Worm (Caenorhabditis elegans) whole organism, young adult: ENCODE results near the gene C17G10.7.

Source experiments
- B0035.1 ChIP-seq: sonication (generic microtip); optimal IDR thresholded peaks from 2 replicates; lab custom pipeline; 2016; ENCODE audit warnings: missing genetic modification characterization, mild to moderate bottlenecking, missing compliant biosample characterization, missing genotype, missing genetic modification reagents
- B0261.1 ChIP-seq: sonication (generic microtip); optimal IDR thresholded peaks from 2 replicates; lab custom pipeline; 2016; ENCODE audit warnings: mild to moderate bottlenecking, missing genetic modification characterization, moderate library complexity, missing compliant biosample characterization
- C17E4.6 ChIP-seq: fragments of 200-800 bp; sonication (Bioruptor generic); IDR thresholded peaks from 2 replicates; pipeline ENCODE4 v1.3.6; 2022; ENCODE audit warnings: missing genetic modification reagents, missing genetic modification characterization, missing compliant biosample characterization
- F10E7.11 ChIP-seq: sonication (generic microtip); optimal IDR thresholded peaks from 2 replicates; lab custom pipeline; 2017; ENCODE audit warnings: mild to moderate bottlenecking, missing genetic modification characterization, moderate library complexity, missing compliant biosample characterization
- F39B2.1 ChIP-seq: fragments of 200-800 bp; sonication (Bioruptor generic); IDR thresholded peaks from 2 replicates; pipeline ENCODE4 v1.3.6; 2022; ENCODE audit warnings: missing genetic modification reagents, missing genetic modification characterization, missing compliant biosample characterization
- F49E8.2 ChIP-seq: sonication (generic microtip); optimal IDR thresholded peaks from 3 replicates; lab custom pipeline; 2017; ENCODE audit warnings: missing genetic modification characterization, mild to moderate bottlenecking, missing compliant biosample characterization, antibody characterized with exemption, moderate library complexity; ENCODE audit not compliant: insufficient read depth
- F52B5.7 ChIP-seq: sonication (generic microtip); optimal IDR thresholded peaks from 2 replicates; lab custom pipeline; 2016; ENCODE audit warnings: mild to moderate bottlenecking, missing genetic modification characterization, missing compliant biosample characterization
- F57C9.4 ChIP-seq: sonication (generic microtip); optimal IDR thresholded peaks from 2 replicates; lab custom pipeline; 2017; ENCODE audit warnings: mild to moderate bottlenecking, missing genetic modification characterization, missing compliant biosample characterization
- K11D2.4 ChIP-seq: fragments of 200-800 bp; sonication (Bioruptor generic); IDR thresholded peaks from 2 replicates; pipeline ENCODE4 v1.3.6; 2022; ENCODE audit warnings: missing genetic modification reagents, missing genetic modification characterization, missing compliant biosample characterization
- K12H6.12 ChIP-seq: fragments of 200-800 bp; sonication (Bioruptor generic); optimal IDR thresholded peaks from 2 replicates; lab custom pipeline; 2018; ENCODE audit warnings: mild to moderate bottlenecking, missing genetic modification characterization, missing compliant biosample characterization
- Y53G8AR.9 ChIP-seq: fragments of 200-800 bp; sonication (Bioruptor generic); conservative IDR thresholded peaks from 2 replicates; pipeline ENCODE4 v1.3.6; 2022; ENCODE audit warnings: missing genetic modification reagents, missing genetic modification characterization, missing compliant biosample characterization
- Y95B8A.8 ChIP-seq: fragments of 200-800 bp; sonication (Bioruptor generic); IDR thresholded peaks from 2 replicates; pipeline ENCODE4 v1.3.6; 2022; ENCODE audit warnings: missing genetic modification reagents, missing genetic modification characterization, missing compliant biosample characterization
- akir-1 ChIP-seq: fragments of 200-800 bp; sonication (Bioruptor generic); optimal IDR thresholded peaks from 2 replicates; lab custom pipeline; 2018; ENCODE audit warnings: mild to moderate bottlenecking, missing genetic modification characterization, moderate library complexity, missing compliant biosample characterization
- atf-7 ChIP-seq: sonication (generic microtip); optimal IDR thresholded peaks from 2 replicates; lab custom pipeline; 2017; ENCODE audit warnings: mild to moderate bottlenecking, missing genetic modification characterization, missing compliant biosample characterization
- athp-1 ChIP-seq: sonication (generic microtip); optimal IDR thresholded peaks from 2 replicates; lab custom pipeline; 2017; ENCODE audit warnings: mild to moderate bottlenecking, missing genetic modification characterization, missing compliant biosample characterization
- ccch-3 ChIP-seq: fragments of 200-800 bp; sonication (Bioruptor generic); optimal IDR thresholded peaks from 2 replicates; lab custom pipeline; 2018; ENCODE audit warnings: mild to moderate bottlenecking, missing genetic modification characterization, missing compliant biosample characterization
- cebp-1 ChIP-seq, 2 experiments: fragments of 200-800 bp in 1 of 2; sonication (Bioruptor generic) in 1 of 2; sonication (generic microtip) in 1 of 2; IDR thresholded peaks in 1 of 2; optimal IDR thresholded peaks in 1 of 2; 2 replicates each; pipeline versions ENCODE4 v1.3.6 to Lab custom; 2017 to 2022; ENCODE audit warnings: missing compliant biosample characterization in 2 of 2, missing genetic modification characterization in 2 of 2, mild to moderate bottlenecking in 1 of 2, missing genetic modification reagents in 1 of 2, moderate library complexity in 1 of 2
- ceh-100 ChIP-seq: fragments of 200-800 bp; sonication (Bioruptor generic); IDR thresholded peaks from 2 replicates; pipeline ENCODE4 v1.3.6; 2022; ENCODE audit warnings: missing genetic modification reagents, missing genetic modification characterization, missing compliant biosample characterization
- ceh-91 ChIP-seq: fragments of 200-800 bp; sonication (Bioruptor generic); IDR thresholded peaks from 2 replicates; pipeline ENCODE4 v1.3.6; 2022; ENCODE audit warnings: missing genetic modification reagents, missing genetic modification characterization, missing compliant biosample characterization
- die-1 ChIP-seq: sonication (generic microtip); optimal IDR thresholded peaks from 2 replicates; lab custom pipeline; 2016; ENCODE audit warnings: missing genotype, mild to moderate bottlenecking, missing genetic modification characterization, missing compliant biosample characterization
- dpl-1 ChIP-seq: fragments of 150-350 bp; optimal IDR thresholded peaks from 2 replicates; lab custom pipeline; 2014; ENCODE audit warnings: missing biosample characterization, missing genetic modification reagents, missing genetic modification characterization
- egl-18 ChIP-seq: fragments of 200-800 bp; sonication (Bioruptor generic); IDR thresholded peaks from 2 replicates; pipeline ENCODE4 v1.3.6; 2022; ENCODE audit warnings: missing genetic modification reagents, missing genetic modification characterization, missing compliant biosample characterization
- ekl-4 ChIP-seq: fragments of 200-800 bp; sonication (Bioruptor generic); IDR thresholded peaks from 2 replicates; pipeline ENCODE4 v1.3.6; 2022; ENCODE audit warnings: missing genetic modification reagents, missing genetic modification characterization, missing compliant biosample characterization
- gei-17 ChIP-seq: fragments of 200-800 bp; sonication (Bioruptor generic); optimal IDR thresholded peaks from 2 replicates; lab custom pipeline; 2018; ENCODE audit warnings: mild to moderate bottlenecking, missing genetic modification characterization, missing compliant biosample characterization
- him-1 ChIP-seq: sonication (generic microtip); optimal IDR thresholded peaks from 2 replicates; lab custom pipeline; 2016; ENCODE audit warnings: missing genotype, missing genetic modification reagents, missing genetic modification characterization, missing compliant biosample characterization
- hmg-1.2 ChIP-seq: fragments of 200-800 bp; sonication (Bioruptor generic); IDR thresholded peaks from 2 replicates; pipeline ENCODE4 v1.3.6; 2022; ENCODE audit warnings: missing genetic modification reagents, missing genetic modification characterization, missing compliant biosample characterization
- hmg-20 ChIP-seq: fragments of 200-800 bp; sonication (Bioruptor generic); IDR thresholded peaks from 2 replicates; pipeline ENCODE4 v1.3.6; 2022; ENCODE audit warnings: missing genetic modification reagents, missing genetic modification characterization, missing compliant biosample characterization
- hsf-1 ChIP-seq: fragments of 200-800 bp; sonication (Bioruptor generic); IDR thresholded peaks from 2 replicates; pipeline ENCODE4 v1.3.6; 2022; ENCODE audit warnings: missing genetic modification reagents, missing genetic modification characterization, missing compliant biosample characterization
- lag-1 ChIP-seq: fragments of 200-800 bp; sonication (Bioruptor generic); IDR thresholded peaks from 2 replicates; pipeline ENCODE4 v1.3.6; 2022; ENCODE audit warnings: missing genetic modification reagents, missing genetic modification characterization, missing compliant biosample characterization
- let-526 ChIP-seq: fragments of 200-800 bp; sonication (Bioruptor generic); IDR thresholded peaks from 2 replicates; pipeline ENCODE4 v1.3.6; 2022; ENCODE audit warnings: missing genetic modification reagents, missing genetic modification characterization, missing compliant biosample characterization
- madf-10 ChIP-seq: sonication (generic microtip); optimal IDR thresholded peaks from 2 replicates; lab custom pipeline; 2016; ENCODE audit warnings: mild to moderate bottlenecking, missing genetic modification characterization, missing compliant biosample characterization
- madf-6 ChIP-seq: fragments of 200-800 bp; sonication (Bioruptor generic); IDR thresholded peaks from 2 replicates; pipeline ENCODE4 v1.3.6; 2022; ENCODE audit warnings: missing genetic modification reagents, missing genetic modification characterization, missing compliant biosample characterization
- mcd-1 ChIP-seq: fragments of 200-800 bp; sonication (Bioruptor generic); IDR thresholded peaks from 2 replicates; pipeline ENCODE4 v1.3.6; 2022; ENCODE audit warnings: missing genetic modification reagents, missing genetic modification characterization, missing compliant biosample characterization
- mes-4 ChIP-seq: sonication (generic microtip); optimal IDR thresholded peaks from 2 replicates; lab custom pipeline; 2016; ENCODE audit warnings: missing genotype, missing genetic modification characterization, missing compliant biosample characterization
- nfya-2 ChIP-seq: fragments of 200-800 bp; sonication (Bioruptor generic); IDR thresholded peaks from 2 replicates; pipeline ENCODE4 v1.3.6; 2022; ENCODE audit warnings: missing genetic modification reagents, missing genetic modification characterization, missing compliant biosample characterization
- nhr-120 ChIP-seq: fragments of 200-800 bp; sonication (Bioruptor generic); IDR thresholded peaks from 2 replicates; pipeline ENCODE4 v1.3.6; 2022; ENCODE audit warnings: missing genetic modification characterization, missing compliant biosample characterization
- nhr-80 ChIP-seq: sonication (generic microtip); optimal IDR thresholded peaks from 2 replicates; lab custom pipeline; 2016; ENCODE audit warnings: missing genetic modification characterization, missing compliant biosample characterization
- nhr-90 ChIP-seq: sonication (generic microtip); optimal IDR thresholded peaks from 2 replicates; lab custom pipeline; 2016; ENCODE audit warnings: missing genotype, mild to moderate bottlenecking, missing genetic modification characterization, missing compliant biosample characterization
- rcor-1 ChIP-seq: fragments of 200-800 bp; sonication (Bioruptor generic); IDR thresholded peaks from 2 replicates; pipeline ENCODE4 v1.3.6; 2022; ENCODE audit warnings: missing genetic modification reagents, missing genetic modification characterization, missing compliant biosample characterization
- rec-8 ChIP-seq, 2 experiments: sonication (generic microtip); optimal IDR thresholded peaks; 2 replicates each; lab custom pipeline; 2016; ENCODE audit warnings: mild to moderate bottlenecking in 2 of 2, missing genetic modification characterization in 2 of 2, missing genetic modification reagents in 2 of 2, missing genotype in 2 of 2, missing biosample characterization in 1 of 2, missing compliant biosample characterization in 1 of 2, moderate library complexity in 1 of 2
- rpc-1 ChIP-seq, 2 experiments: fragments of 150-350 bp in 1 of 2; sonication (generic microtip) in 1 of 2; optimal IDR thresholded peaks; 2 replicates each; lab custom pipeline; 2014 to 2018; ENCODE audit warnings: missing biosample characterization in 1 of 2, missing genetic modification characterization in 1 of 2, missing genetic modification reagents in 1 of 2, missing genotype in 1 of 2
- sdz-38 ChIP-seq: sonication (generic microtip); optimal IDR thresholded peaks from 2 replicates; lab custom pipeline; 2016; ENCODE audit warnings: missing genotype, missing genetic modification characterization, missing compliant biosample characterization
- snpc-1.3 ChIP-seq: sonication (generic microtip); optimal IDR thresholded peaks from 2 replicates; lab custom pipeline; 2017; ENCODE audit warnings: missing genetic modification characterization, mild to moderate bottlenecking, missing compliant biosample characterization, antibody characterized with exemption, moderate library complexity, missing genotype, missing genetic modification reagents; ENCODE audit not compliant: insufficient read depth
- snpc-3.4 ChIP-seq: sonication (generic microtip); optimal IDR thresholded peaks from 2 replicates; lab custom pipeline; 2017; ENCODE audit warnings: missing genetic modification characterization, mild to moderate bottlenecking, missing compliant biosample characterization, antibody characterized with exemption, moderate library complexity, missing genotype, missing genetic modification reagents
- tlf-1 ChIP-seq: fragments of 200-800 bp; sonication (Bioruptor generic); optimal IDR thresholded peaks from 2 replicates; lab custom pipeline; 2018; ENCODE audit warnings: mild to moderate bottlenecking, missing genetic modification characterization, missing compliant biosample characterization
- unc-130 ChIP-seq: sonication (generic microtip); optimal IDR thresholded peaks from 2 replicates; lab custom pipeline; 2016; ENCODE audit warnings: missing genetic modification reagents, missing genetic modification characterization, missing compliant biosample characterization
- xnd-1 ChIP-seq: sonication (generic microtip); optimal IDR thresholded peaks from 2 replicates; lab custom pipeline; 2016; ENCODE audit warnings: missing genotype, missing genetic modification reagents, missing genetic modification characterization, missing compliant biosample characterization
- ztf-28 ChIP-seq: fragments of 200-800 bp; sonication (Bioruptor generic); IDR thresholded peaks from 2 replicates; pipeline ENCODE4 v1.3.6; 2022; ENCODE audit warnings: missing genetic modification reagents, missing genetic modification characterization, missing compliant biosample characterization

C17G10.7 gene

ce11 chrII:5577060-5577459 lies 30.6 kb downstream of the C17G10.7 start (continued):
- peak; percentile 80 for TF ChIP-seq him-1
- TF ChIP-seq F10E7.11, result no peak
- TF ChIP-seq F57C9.4 (tag; lab: Kevin White, UChicago), result no peak
- peak; percentile 28 for TF ChIP-seq nhr-80
- no peak for TF ChIP-seq nfya-2 (GFP tag; lab: Robert Waterston, UW)
- no peak for TF ChIP-seq akir-1 (GFP tag; lab: Kevin White, UChicago)
- TF ChIP-seq Y53G8AR.9 (GFP tag; lab: Robert Waterston, UW), result no peak
- no peak for TF ChIP-seq lag-1
- no peak for TF ChIP-seq Y95B8A.8 (GFP tag; lab: Robert Waterston, UW)
- peak; percentile 80 for TF ChIP-seq snpc-1.3
- TF ChIP-seq hmg-20, result no peak
- TF ChIP-seq nhr-120 (GFP tag; lab: Robert Waterston, UW), result no peak
- no peak for TF ChIP-seq madf-6 (GFP tag; lab: Robert Waterston, UW)
- peak; percentile 50 for TF ChIP-seq athp-1
- no peak for TF ChIP-seq F39B2.1 (GFP tag; lab: Robert Waterston, UW)
- TF ChIP-seq nhr-90 (tag; lab: Kevin White, UChicago), result peak; percentile 66
- no peak for TF ChIP-seq rcor-1 (GFP tag; lab: Robert Waterston, UW)
- peak; percentile 80 for TF ChIP-seq rpc-1 (optimal IDR thresholded peaks at IDR 0.05; lab: Kevin White, UChicago)
- TF ChIP-seq rpc-1 (tag; optimal IDR thresholded peaks at IDR 0.05; lab: Kevin White, UChicago), result peak; percentile 88
- TF ChIP-seq ccch-3 (GFP tag; lab: Kevin White, UChicago), result no peak
- no peak for TF ChIP-seq F49E8.2 (tag; lab: Kevin White, UChicago)
- TF ChIP-seq K11D2.4 (GFP tag; lab: Robert Waterston, UW), result no peak
- no peak for TF ChIP-seq C17E4.6
- TF ChIP-seq B0035.1 (tag; lab: Kevin White, UChicago), result peak; percentile 15
- no peak for TF ChIP-seq gei-17
- TF ChIP-seq xnd-1 (tag; lab: Kevin White, UChicago), result no peak
- TF ChIP-seq ceh-91, result no peak
- TF ChIP-seq K12H6.12, result no peak
- TF ChIP-seq rec-8 (tag; optimal IDR thresholded peaks at IDR 0.05; lab: Kevin White, UChicago), result peak in 1 of 2 experiments; percentile 65
- TF ChIP-seq mcd-1 (GFP tag; lab: Robert Waterston, UW), result 0 out of 2 replicates have a peak, but pooled peaks have one; percentile 46

DNA sequence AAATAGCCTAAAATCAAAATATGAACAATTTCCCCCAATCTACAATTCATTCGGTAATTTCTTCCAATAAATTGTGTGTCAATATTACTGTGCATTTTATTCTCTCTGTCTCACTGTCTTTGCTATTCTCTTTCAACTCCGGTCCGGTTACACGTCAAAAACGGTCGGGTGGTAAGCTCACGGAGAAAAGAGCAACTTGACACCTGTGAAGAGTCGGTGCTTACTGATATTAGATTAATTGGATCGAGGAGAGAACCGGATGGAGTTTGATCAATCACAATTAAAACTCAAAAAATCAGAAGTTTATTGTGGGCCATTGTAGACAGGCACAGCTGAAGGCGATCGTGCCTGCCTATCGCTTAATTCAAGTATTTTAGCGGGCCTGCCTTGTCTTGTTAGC lies 32.7 kb downstream of the C17G10.7 start:
- no peak for TF ChIP-seq hsf-1
- TF ChIP-seq mes-4 (tag; lab: Kevin White, UChicago), result no peak
- TF ChIP-seq Y53G8AR.9 (GFP tag; lab: Robert Waterston, UW), result peak; percentile 81; the same call in 1 of the 2 replicates
- no peak for TF ChIP-seq cebp-1 (GFP tag; IDR thresholded peaks at IDR 0.05; lab: Robert Waterston, UW)
- peak; percentile 40 for TF ChIP-seq cebp-1 (tag; optimal IDR thresholded peaks at IDR 0.05; lab: Kevin White, UChicago)
- TF ChIP-seq hmg-1.2 (GFP tag; lab: Robert Waterston, UW), result peak; percentile 19; the same call in 1 of the 2 replicates
- peak; percentile 70 for TF ChIP-seq atf-7 (tag; lab: Kevin White, UChicago)
- no peak for TF ChIP-seq ztf-28
- no peak for TF ChIP-seq die-1 (tag; lab: Kevin White, UChicago)
- no peak for TF ChIP-seq ceh-100 (GFP tag; lab: Robert Waterston, UW)
- TF ChIP-seq F52B5.7 (tag; lab: Kevin White, UChicago), result peak; percentile 62
- TF ChIP-seq tlf-1 (GFP tag; lab: Kevin White, UChicago), result no peak
- no peak for TF ChIP-seq sdz-38 (tag; lab: Kevin White, UChicago)
- peak; percentile 73; the same call in 1 of the 2 replicates for TF ChIP-seq ekl-4
- no peak for TF ChIP-seq snpc-3.4 (tag; lab: Kevin White, UChicago)
- TF ChIP-seq unc-130 (GFP tag; lab: Kevin White, UChicago), result no peak
- TF ChIP-seq madf-10 (tag; lab: Kevin White, UChicago), result no peak
- TF ChIP-seq let-526 (GFP tag; lab: Robert Waterston, UW), result no peak
- no peak for TF ChIP-seq B0261.1 (tag; lab: Kevin White, UChicago)
- no peak for TF ChIP-seq nhr-120 (GFP tag; lab: Robert Waterston, UW)
- TF ChIP-seq K12H6.12, result peak; percentile 20
- TF ChIP-seq snpc-1.3, result no peak
- no peak for TF ChIP-seq egl-18
- no peak for TF ChIP-seq dpl-1 (GFP tag; lab: Kevin White, UChicago)
- no peak for TF ChIP-seq nhr-80
